Fruit fly (Drosophila melanogaster): Measurements from ENCODE around the gene ND-20L.

ND-20L gene

dm6 chr3R:29503406-29504116 is 12.0 kb upstream of the ND-20L start, which contains the start of gene Trc8 (continued):
- no peak for TF ChIP-seq ham (GFP tag; IDR thresholded peaks at IDR 0.05)
- peak; percentile 74 for TF ChIP-seq Med (GFP tag)
- peak; percentile 43; the same call in 1 of the 2 replicates for TF ChIP-seq CG6272 (GFP tag; IDR thresholded peaks at IDR 0.05)
- no peak for TF ChIP-seq Jarid2 (GFP tag; optimal IDR thresholded peaks at IDR 0.05)
- TF ChIP-seq ftz-f1 (GFP tag; optimal IDR thresholded peaks at IDR 0.05), result peak; percentile 33
- no peak for TF ChIP-seq hth (optimal IDR thresholded peaks at IDR 0.05)
- TF ChIP-seq unc-4 (GFP tag; IDR thresholded peaks at IDR 0.05; ENCODE audit: partially characterized antibody), result peak; percentile 79
- TF ChIP-seq Doc3 (GFP tag; IDR thresholded peaks at IDR 0.05; ENCODE audit: partially characterized antibody), result peak; percentile 65
- peak; percentile 34; the same call in 1 of the 3 replicates for TF ChIP-seq Dbx (GFP tag; IDR thresholded peaks at IDR 0.05)
- TF ChIP-seq ci (GFP tag; IDR thresholded peaks at IDR 0.05), result peak; percentile 69; the same call in 2 of the 3 replicates
- TF ChIP-seq scrt (GFP tag; optimal IDR thresholded peaks at IDR 0.05), result no peak
- TF ChIP-seq CG17912 (GFP tag; optimal IDR thresholded peaks at IDR 0.05), result peak; percentile 20
- TF ChIP-seq CG17361 (GFP tag; IDR thresholded peaks at IDR 0.05), result 0 out of 3 replicates have a peak, but pooled peaks have one; percentile 27
- TF ChIP-seq CG31441 (GFP tag; IDR thresholded peaks at IDR 0.05), result no peak
- peak; percentile 93 for TF ChIP-seq ato (GFP tag; IDR thresholded peaks at IDR 0.05; ENCODE audit: partially characterized antibody)
- peak; percentile 61 for TF ChIP-seq rib (GFP tag; IDR thresholded peaks at IDR 0.05)
- no peak for TF ChIP-seq CG9609 (GFP tag; optimal IDR thresholded peaks at IDR 0.05)
- peak; percentile 71 for TF ChIP-seq Sin3A (optimal IDR thresholded peaks at IDR 0.05)
- no peak for TF ChIP-seq pita (GFP tag; optimal IDR thresholded peaks at IDR 0.05)
- TF ChIP-seq CG2129 (GFP tag; IDR thresholded peaks at IDR 0.05; ENCODE audit: partially characterized antibody), result peak; percentile 56
- no peak for TF ChIP-seq PHDP (tag; optimal IDR thresholded peaks at IDR 0.05)
- TF ChIP-seq Nf-YA (GFP tag; IDR thresholded peaks at IDR 0.05), result no peak
- no peak for TF ChIP-seq CG8290 (GFP tag; optimal IDR thresholded peaks at IDR 0.05)
- TF ChIP-seq CG8290 (tag; optimal IDR thresholded peaks at IDR 0.05), result no peak
- no peak for TF ChIP-seq CG15479 (GFP tag; optimal IDR thresholded peaks at IDR 0.05)
- peak; percentile 3 for TF ChIP-seq jumu (GFP tag; optimal IDR thresholded peaks at IDR 0.05)
- TF ChIP-seq Mrtf (GFP tag; IDR thresholded peaks at IDR 0.05), result no peak
- no peak for TF ChIP-seq CG43689 (GFP tag; IDR thresholded peaks at IDR 0.05)
- no peak for TF ChIP-seq CG10654 (GFP tag; optimal IDR thresholded peaks at IDR 0.05)
- peak; percentile 29 for TF ChIP-seq Sry-β (GFP tag; optimal IDR thresholded peaks at IDR 0.05)
- peak in 1 of 3 experiments; percentile 6 for TF ChIP-seq lola (GFP tag; optimal IDR thresholded peaks at IDR 0.05)
- TF ChIP-seq p53 (GFP tag; optimal IDR thresholded peaks at IDR 0.05), result peak; percentile 86
- TF ChIP-seq mld (GFP tag; IDR thresholded peaks at IDR 0.05; ENCODE audit: partially characterized antibody), result peak; percentile 79
- peak; percentile 36 for TF ChIP-seq HmgD (GFP tag; optimal IDR thresholded peaks at IDR 0.05)
- no peak for TF ChIP-seq dimm (GFP tag; IDR thresholded peaks at IDR 0.05)
- TF ChIP-seq ken (GFP tag; IDR thresholded peaks at IDR 0.05), result no peak
- no peak for TF ChIP-seq CkIIα-i1 (GFP tag; IDR thresholded peaks at IDR 0.05)
- peak; percentile 65 for TF ChIP-seq MESR4 (GFP tag; optimal IDR thresholded peaks at IDR 0.05)
- peak; percentile 58 for TF ChIP-seq zen2 (GFP tag; IDR thresholded peaks at IDR 0.05; ENCODE audit: partially characterized antibody)
- TF ChIP-seq CG32767 (GFP tag; IDR thresholded peaks at IDR 0.05), result no peak
- TF ChIP-seq CG17328 (GFP tag; IDR thresholded peaks at IDR 0.05), result no peak
- no peak for TF ChIP-seq CG6813 (GFP tag; optimal IDR thresholded peaks at IDR 0.05)
- TF ChIP-seq CG15601 (tag; optimal IDR thresholded peaks at IDR 0.05), result peak; percentile 27
- no peak for TF ChIP-seq Fer3 (tag; optimal IDR thresholded peaks at IDR 0.05)
- TF ChIP-seq ems (GFP tag; optimal IDR thresholded peaks at IDR 0.05), result no peak
- peak; percentile 92 for TF ChIP-seq Bgb (GFP tag; IDR thresholded peaks at IDR 0.05; ENCODE audit: partially characterized antibody)
- TF ChIP-seq row (GFP tag; IDR thresholded peaks at IDR 0.05), result peak; percentile 25; the same call in 1 of the 3 replicates
- TF ChIP-seq crp (GFP tag; optimal IDR thresholded peaks at IDR 0.05), result peak; percentile 72 to 99
- TF ChIP-seq CG11696 (GFP tag; IDR thresholded peaks at IDR 0.05), result 0 out of 2 replicates have a peak, but pooled peaks have one; percentile 30
- peak; percentile 36 for TF ChIP-seq nmo (GFP tag; optimal IDR thresholded peaks at IDR 0.05)
